Worm (Caenorhabditis elegans): ENCODE data around the gene cnp-2.

cnp-2 gene

DNA sequence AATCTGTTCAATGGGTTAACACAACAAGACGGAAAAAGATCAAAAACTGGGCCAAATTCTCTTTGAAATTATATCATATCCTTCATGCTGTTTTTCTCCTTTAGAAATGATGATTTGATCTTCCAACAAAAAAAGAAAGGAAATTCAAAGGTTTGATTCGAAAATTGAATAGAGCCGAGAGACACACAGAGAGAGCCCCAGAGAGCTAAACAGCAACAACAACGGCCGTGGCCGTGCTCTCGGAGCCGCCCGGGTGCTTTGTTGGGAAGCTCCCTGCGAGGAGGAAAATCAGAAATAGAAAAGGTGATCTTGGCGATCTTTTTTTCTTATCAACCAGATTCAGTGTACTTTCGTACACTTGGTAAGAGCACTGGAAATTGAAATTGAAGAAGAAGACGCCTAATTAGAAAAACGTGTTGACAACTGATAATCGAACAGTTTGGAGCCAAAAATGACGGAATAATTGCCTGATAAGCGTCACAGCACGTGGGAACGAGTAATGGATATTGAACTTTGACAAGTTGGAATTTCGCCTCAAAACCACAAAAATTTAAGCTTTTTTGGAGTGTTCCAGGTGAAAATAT is 36.7 kb downstream of the cnp-2 start (continued):
- TF ChIP-seq mxl-3 (GFP tag; optimal IDR thresholded peaks at IDR 0.05): peak; percentile 53
- TF ChIP-seq nhr-11 (tag; optimal IDR thresholded peaks at IDR 0.05): no peak
- no peak for TF ChIP-seq ZK546.5 (tag; optimal IDR thresholded peaks at IDR 0.05)
- no peak for TF ChIP-seq nhr-10 (tag; optimal IDR thresholded peaks at IDR 0.05)
- TF ChIP-seq duxl-1 (tag; optimal IDR thresholded peaks at IDR 0.05; ENCODE audit: poor library complexity): no peak
- TF ChIP-seq zfp-3 (GFP tag; conservative IDR thresholded peaks at IDR 0.05): 0 out of 2 replicates have a peak, but pooled peaks have one; percentile 17
- TF ChIP-seq F26F4.8 (GFP tag; conservative IDR thresholded peaks at IDR 0.05): no peak
- peak in 1 of 2 experiments; percentile 53 for TF ChIP-seq unc-62 (GFP tag; optimal IDR thresholded peaks at IDR 0.05 in 1 of 2)
- no peak for TF ChIP-seq unc-62 (tag; optimal IDR thresholded peaks at IDR 0.05)
- TF ChIP-seq pqm-1 (tag; optimal IDR thresholded peaks at IDR 0.05): peak; percentile 37
- peak; percentile 9 for TF ChIP-seq hlh-30 (tag; optimal IDR thresholded peaks at IDR 0.05; ENCODE audit: insufficient read depth)
- TF ChIP-seq lsy-2 (tag; optimal IDR thresholded peaks at IDR 0.05): peak in 1 of 2 experiments; percentile 35

DNA sequence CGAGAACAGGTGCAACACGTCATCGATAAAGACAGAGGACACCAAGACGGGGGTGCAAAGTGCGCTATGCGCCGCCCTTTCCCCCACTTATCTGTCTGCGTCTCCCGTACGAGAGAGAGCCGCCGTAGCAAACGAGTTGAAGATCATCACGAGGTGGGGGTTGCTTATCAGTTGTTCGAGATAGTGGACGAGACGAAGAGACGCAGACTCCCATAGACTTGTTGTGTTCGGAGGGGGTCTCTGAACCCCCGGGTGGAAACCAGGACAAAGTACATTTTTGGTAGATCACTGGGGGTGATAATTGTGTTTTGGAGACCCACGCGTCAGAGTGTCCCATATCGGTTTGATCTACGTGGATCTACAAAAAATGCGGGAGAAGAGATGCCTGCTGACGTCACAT is 38.2 kb downstream of the cnp-2 start:
- TF ChIP-seq D1046.2 (GFP tag; IDR thresholded peaks at IDR 0.05) (0 out of 2 replicates have a peak, but pooled peaks have one; percentile 18), php-3 (GFP tag; IDR thresholded peaks at IDR 0.05) (peak; percentile 90), nhr-76 (tag; optimal IDR thresholded peaks at IDR 0.05) (no peak), dmd-8 (GFP tag; IDR thresholded peaks at IDR 0.05) (no peak), dve-1 (tag; optimal IDR thresholded peaks at IDR 0.05; ENCODE audit: insufficient read depth) (peak; percentile 96), ceh-20 (GFP tag; IDR thresholded peaks at IDR 0.05) (peak; percentile 85), zip-2 (tag; optimal IDR thresholded peaks at IDR 0.05) (no peak), ztf-7 (tag; optimal IDR thresholded peaks at IDR 0.05) (peak; percentile 16), lin-1 (GFP tag; IDR thresholded peaks at IDR 0.05) (peak; percentile 94), mdt-29 (GFP tag; IDR thresholded peaks at IDR 0.05) (peak; percentile 94), T26A8.4 (GFP tag; IDR thresholded peaks at IDR 0.05) (peak; percentile 90), nhr-111 (GFP tag; optimal IDR thresholded peaks at IDR 0.05) (no peak), sdz-12 (GFP tag; optimal IDR thresholded peaks at IDR 0.05) (no peak), snpc-1.2 (GFP tag; IDR thresholded peaks at IDR 0.05) (peak; percentile 56), Y48G9A.11 (GFP tag; IDR thresholded peaks at IDR 0.05) (no peak), ceh-62 (tag; optimal IDR thresholded peaks at IDR 0.05) (no peak), zfp-3 (GFP tag; conservative IDR thresholded peaks at IDR 0.05) (peak; percentile 69; the same call in 1 of the 2 replicates), Y75B8A.6 (GFP tag; IDR thresholded peaks at IDR 0.05) (peak; percentile 57; the same call in 1 of the 2 replicates), spr-3 (GFP tag; optimal IDR thresholded peaks at IDR 0.05) (peak; percentile 80), nhr-102 (tag; optimal IDR thresholded peaks at IDR 0.05) (peak; percentile 91), nhr-77 (tag; optimal IDR thresholded peaks at IDR 0.05) (peak; percentile 79), saeg-2 (GFP tag; IDR thresholded peaks at IDR 0.05) (peak; percentile 89), lsy-2 (tag; optimal IDR thresholded peaks at IDR 0.05) (peak; percentile 33 to 76), pqm-1 (tag; optimal IDR thresholded peaks at IDR 0.05) (peak; percentile 16), ces-1 (GFP tag; optimal IDR thresholded peaks at IDR 0.05) (no peak), dmd-9 (GFP tag; IDR thresholded peaks at IDR 0.05) (peak; percentile 11; the same call in 1 of the 2 replicates), fos-1 (tag; optimal IDR thresholded peaks at IDR 0.05) (no peak), hlh-30 (tag; optimal IDR thresholded peaks at IDR 0.05; ENCODE audit: insufficient read depth) (peak; percentile 94), cey-2 (tag; optimal IDR thresholded peaks at IDR 0.05; ENCODE audit: borderline replicate concordance, insufficient read depth) (peak; percentile 22), jun-1 (tag; optimal IDR thresholded peaks at IDR 0.05) (peak; percentile 56), madf-9 (GFP tag; conservative IDR thresholded peaks at IDR 0.05) (0 out of 2 replicates have a peak, but pooled peaks have one; percentile 47), dpl-1 (GFP tag; optimal IDR thresholded peaks at IDR 0.05) (peak; percentile 62), rbr-2 (tag; optimal IDR thresholded peaks at IDR 0.05) (peak; percentile 58), nhr-10 (tag; optimal IDR thresholded peaks at IDR 0.05) (peak; percentile 70), nhr-42 (GFP tag; IDR thresholded peaks at IDR 0.05) (peak; percentile 80; the same call in 1 of the 2 replicates), zfp-2 (tag; optimal IDR thresholded peaks at IDR 0.05) (no peak), daf-16 (GFP tag; optimal IDR thresholded peaks at IDR 0.05) (peak; percentile 66 to 92), daf-16 (tag; optimal IDR thresholded peaks at IDR 0.05) (peak; percentile 89), pha-4 (GFP tag; IDR thresholded peaks at IDR 0.05) (peak; percentile 78), pha-4 (tag; optimal IDR thresholded peaks at IDR 0.05) (no peak), daf-19 (GFP tag; conservative IDR thresholded peaks at IDR 0.05) (no peak)
